Fruit fly (Drosophila melanogaster) Kc167 (cell line): ENCODE results near the gene Mpi.

ENCODE experiments used
- h ChIP-seq: fragments of >200 bp; optimal IDR thresholded peaks from 3 replicates; lab custom pipeline; 2018; ENCODE audit warnings: missing external identifiers
- insv ChIP-seq: fragments of >200 bp; optimal IDR thresholded peaks from 3 replicates; lab custom pipeline; 2018; ENCODE audit warnings: missing external identifiers
- psq ChIP-seq: fragments of >200 bp; optimal IDR thresholded peaks from 2 replicates; lab custom pipeline; 2017; ENCODE audit warnings: missing external identifiers
- ttk ChIP-seq: sonication (Bioruptor generic); optimal IDR thresholded peaks from 2 replicates; lab custom pipeline; 2017; ENCODE audit warnings: missing external identifiers

dm6 chr3R:9783240-9783917 is 24.0 kb downstream of the Mpi start:
- TF ChIP-seq insv (no peak), h (lab: Kevin White, UChicago) (no peak), psq (lab: Kevin White, UChicago) (no peak), ttk (lab: Kevin White, UChicago) (no peak)
